Worm (Caenorhabditis elegans) whole organism, early embryonic: ENCODE measurements around the gene wdfy-2.
A peak's percentile ranks its signal among the peaks of the same experiment; 100 is the strongest.

Source experiments
- B0310.2 ChIP-seq: sonication (generic microtip); optimal IDR thresholded peaks from 2 replicates; lab custom pipeline; 2016; ENCODE audit warnings: mild to moderate bottlenecking, missing genetic modification characterization, missing compliant biosample characterization
- F13C5.2 ChIP-seq: sonication (generic microtip); optimal IDR thresholded peaks from 2 replicates; lab custom pipeline; 2017; ENCODE audit warnings: mild to moderate bottlenecking, missing genetic modification characterization, inconsistent platforms, missing compliant biosample characterization
- aly-1 ChIP-seq: sonication (generic microtip); optimal IDR thresholded peaks from 2 replicates; lab custom pipeline; 2016; ENCODE audit warnings: missing genetic modification characterization, missing compliant biosample characterization
- ama-1 ChIP-seq: fragments of 150-350 bp; optimal IDR thresholded peaks from 2 replicates; lab custom pipeline; 2014
- ceh-13 ChIP-seq: fragments of 200-800 bp; sonication (Bioruptor generic); optimal IDR thresholded peaks from 2 replicates; lab custom pipeline; 2018; ENCODE audit warnings: mild to moderate bottlenecking, missing genetic modification characterization, missing compliant biosample characterization
- ceh-36 ChIP-seq: sonication (generic microtip); optimal IDR thresholded peaks from 2 replicates; lab custom pipeline; 2016; ENCODE audit warnings: missing genetic modification characterization, inconsistent platforms, missing compliant biosample characterization
- ets-7 ChIP-seq: sonication (generic microtip); optimal IDR thresholded peaks from 2 replicates; lab custom pipeline; 2016; ENCODE audit warnings: missing genotype, missing genetic modification characterization, missing compliant biosample characterization
- flt-1 ChIP-seq: fragments of 200-800 bp; sonication (Bioruptor generic); IDR thresholded peaks from 2 replicates; pipeline ENCODE4 v1.3.6; 2022; ENCODE audit warnings: missing genetic modification characterization, missing compliant biosample characterization
- hmbx-1 ChIP-seq: sonication (generic microtip); optimal IDR thresholded peaks from 2 replicates; lab custom pipeline; 2016; ENCODE audit warnings: mild to moderate bottlenecking, missing genetic modification characterization, missing compliant biosample characterization
- hmg-4 ChIP-seq: fragments of 200-800 bp; sonication (Bioruptor generic); optimal IDR thresholded peaks from 2 replicates; lab custom pipeline; 2018; ENCODE audit warnings: mild to moderate bottlenecking, missing genetic modification characterization, missing compliant biosample characterization
- hnd-1 ChIP-seq: sonication (generic microtip); optimal IDR thresholded peaks from 2 replicates; lab custom pipeline; 2016; ENCODE audit warnings: missing genetic modification characterization, missing compliant biosample characterization
- pes-1 ChIP-seq: fragments of 200-800 bp; sonication (Bioruptor generic); IDR thresholded peaks from 2 replicates; pipeline ENCODE4 v1.3.6; 2022; ENCODE audit warnings: missing genetic modification reagents, missing genetic modification characterization, missing compliant biosample characterization
- scrt-1 ChIP-seq: fragments of 200-800 bp; sonication (Bioruptor generic); IDR thresholded peaks from 2 replicates; pipeline ENCODE4 v1.3.6; 2022; ENCODE audit warnings: missing genetic modification characterization, missing compliant biosample characterization
- sea-1 ChIP-seq: fragments of 200-800 bp; sonication (Bioruptor generic); conservative IDR thresholded peaks from 2 replicates; pipeline ENCODE4 v1.3.6; 2022; ENCODE audit warnings: missing genetic modification characterization, missing compliant biosample characterization
- tbx-11 ChIP-seq: fragments of 200-800 bp; sonication (Bioruptor generic); IDR thresholded peaks from 2 replicates; pipeline ENCODE4 v1.3.6; 2022; ENCODE audit warnings: missing genetic modification characterization, missing compliant biosample characterization
- tbx-37 ChIP-seq: fragments of 200-800 bp; sonication (Bioruptor generic); conservative IDR thresholded peaks from 2 replicates; pipeline ENCODE4 v1.3.6; 2022; ENCODE audit warnings: missing genetic modification reagents, missing genetic modification characterization, missing compliant biosample characterization
- tra-4 ChIP-seq: sonication (generic microtip); optimal IDR thresholded peaks from 2 replicates; lab custom pipeline; 2017; ENCODE audit warnings: missing genetic modification characterization, missing compliant biosample characterization

The wdfy-2 gene

DNA sequence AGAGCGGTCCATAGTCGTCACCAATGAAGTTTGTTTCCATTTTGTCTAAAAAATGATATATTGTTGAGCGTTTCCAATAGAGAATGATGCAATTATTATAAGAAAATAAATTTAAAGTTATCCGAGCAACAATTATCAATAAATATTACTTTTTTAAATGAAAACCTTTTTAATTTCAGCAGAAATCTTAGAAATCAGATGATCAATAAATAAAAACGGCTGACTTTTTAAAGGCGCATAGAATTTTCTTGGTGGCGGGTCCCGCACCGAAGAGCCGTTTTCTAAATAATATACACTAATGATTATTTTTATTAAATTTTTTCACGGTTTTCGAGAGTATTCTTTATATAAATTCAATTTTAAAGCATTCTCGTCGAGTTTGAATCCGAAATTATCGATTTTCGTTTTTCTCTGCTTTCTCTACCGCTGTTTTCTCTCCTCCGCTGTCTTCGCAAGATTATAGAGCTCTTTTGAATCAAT lies 3.2 kb downstream of the wdfy-2 start, which contains the start of gene rab-39:
rab-39 (minus strand) TSS at position 51 of the 480 bp plus-strand sequence.
- no peak for TF ChIP-seq hmg-4 (GFP tag; lab: Kevin White, UChicago)
- peak; percentile 2 for TF ChIP-seq F13C5.2 (tag; lab: Kevin White, UChicago)
- no peak for TF ChIP-seq aly-1 (tag; lab: Kevin White, UChicago)
- TF ChIP-seq pes-1 (GFP tag; lab: Robert Waterston, UW): no peak

DNA sequence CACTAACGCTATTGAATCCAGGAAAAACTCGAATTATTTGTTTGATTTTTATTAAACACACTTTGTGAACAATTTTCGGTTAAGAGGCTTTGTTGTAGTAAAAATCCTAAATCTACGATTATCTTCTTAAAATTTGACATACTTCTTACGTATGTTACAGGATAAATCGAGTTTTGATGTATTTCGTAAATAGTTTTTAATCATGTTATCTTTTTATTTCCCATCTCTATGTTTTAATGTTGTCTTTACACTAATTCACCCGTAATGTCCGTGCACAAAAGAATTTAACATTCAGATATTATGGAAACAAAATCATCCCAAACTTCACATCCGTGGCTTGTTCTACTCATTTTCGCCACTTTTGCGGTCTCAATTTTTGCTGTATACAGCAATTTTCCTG lies 4.0 kb downstream of the wdfy-2 start, which contains the start of gene egli-1:
egli-1 (plus strand) TSS at position 301 of the 400 bp plus-strand sequence.
- TF ChIP-seq scrt-1: no peak
- TF ChIP-seq aly-1 (tag; lab: Kevin White, UChicago): no peak
- no peak for TF ChIP-seq ama-1 (lab: Kevin White, UChicago)
- TF ChIP-seq ets-7 (tag; lab: Kevin White, UChicago): no peak
- TF ChIP-seq ceh-36: no peak

DNA sequence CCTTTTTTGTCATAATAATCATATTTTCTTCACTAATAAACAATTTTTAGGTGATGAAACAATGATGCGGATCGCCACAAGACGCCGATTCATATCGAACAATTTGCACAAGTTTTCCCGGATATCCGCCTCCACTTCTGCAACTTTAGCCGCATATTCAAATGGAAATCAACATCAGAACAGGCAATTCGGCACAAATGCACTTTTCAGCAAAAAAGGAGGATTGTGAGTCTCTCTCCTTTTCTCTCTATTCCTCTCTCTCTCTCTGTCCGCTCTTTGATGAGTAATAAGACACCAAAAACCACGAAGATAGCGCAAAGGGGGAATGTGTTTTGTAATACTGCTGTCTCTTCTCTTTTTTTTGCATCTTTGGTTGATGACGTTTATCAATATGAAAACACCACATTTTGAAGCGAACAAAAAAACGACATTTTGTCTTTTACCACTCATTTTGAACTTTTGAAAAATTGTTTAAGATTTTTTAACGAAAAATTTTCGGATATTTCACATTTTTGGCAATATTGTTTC lies 5.2 kb downstream of the wdfy-2 start, which contains the start of gene eat-3:
eat-3 (plus strand) TSS at position 51 of the 528 bp plus-strand sequence.
- no peak for TF ChIP-seq flt-1 (GFP tag; lab: Robert Waterston, UW)
- TF ChIP-seq scrt-1: no peak
- TF ChIP-seq aly-1 (tag; lab: Kevin White, UChicago): no peak
- TF ChIP-seq tbx-37 (GFP tag; lab: Robert Waterston, UW): no peak
- TF ChIP-seq tra-4 (tag; lab: Kevin White, UChicago): no peak
- TF ChIP-seq tbx-11 (GFP tag; lab: Robert Waterston, UW): no peak
- TF ChIP-seq ets-7 (tag; lab: Kevin White, UChicago): no peak
- no peak for TF ChIP-seq hmbx-1 (tag; lab: Kevin White, UChicago)
- TF ChIP-seq pes-1 (GFP tag; lab: Robert Waterston, UW): no peak
- no peak for TF ChIP-seq ceh-36
- TF ChIP-seq sea-1 (GFP tag; lab: Robert Waterston, UW): no peak
- no peak for TF ChIP-seq B0310.2 (tag; lab: Kevin White, UChicago)

DNA sequence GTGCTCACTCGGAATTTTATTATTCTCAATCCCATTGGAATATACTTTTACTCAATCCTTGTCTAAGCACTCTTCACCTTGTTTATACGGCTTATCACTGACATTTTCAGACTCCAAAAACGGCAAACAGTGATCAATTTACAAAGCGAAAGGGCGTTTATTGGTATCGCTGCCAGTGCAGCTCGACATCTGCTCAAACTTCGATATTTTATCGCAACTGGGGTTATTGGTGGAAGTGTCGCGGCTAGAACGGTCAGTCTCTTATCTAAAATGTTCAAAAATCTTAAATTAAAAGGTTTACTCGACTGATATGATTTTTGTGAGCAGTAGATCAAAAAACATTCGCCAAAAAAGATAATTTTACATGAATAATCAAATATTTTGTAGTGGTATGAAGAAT lies 5.9 kb downstream of the wdfy-2 start:
- TF ChIP-seq ama-1 (lab: Kevin White, UChicago) (no peak), ets-7 (tag; lab: Kevin White, UChicago) (no peak), ceh-13 (no peak), aly-1 (tag; lab: Kevin White, UChicago) (no peak), pes-1 (GFP tag; lab: Robert Waterston, UW) (no peak), ceh-36 (no peak), tra-4 (tag; lab: Kevin White, UChicago) (no peak)

DNA sequence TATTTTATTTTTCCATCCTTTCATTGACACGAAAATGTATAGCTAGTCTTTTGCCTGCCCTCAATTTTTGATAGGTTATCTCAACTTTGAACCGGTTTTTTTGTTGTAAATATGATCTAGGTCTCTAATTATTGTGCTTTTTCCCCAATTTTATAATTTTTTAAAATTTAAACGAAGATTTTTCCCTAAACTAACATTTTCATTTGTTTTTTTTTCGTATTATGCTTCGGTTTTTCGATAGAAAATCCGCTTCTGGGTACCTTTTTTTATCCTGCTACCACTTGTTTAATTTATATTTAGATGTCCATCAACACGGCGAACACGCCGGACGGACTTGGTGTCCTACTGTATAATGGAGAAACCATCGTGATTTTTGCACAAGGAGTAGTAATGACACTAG lies 9.8 kb downstream of the wdfy-2 start, which contains the start of gene wbp-2:
wbp-2 (plus strand) TSS at position 301 of the 400 bp plus-strand sequence.
- TF ChIP-seq hmg-4 (GFP tag; lab: Kevin White, UChicago) (no peak), hmbx-1 (tag; lab: Kevin White, UChicago) (no peak), ama-1 (lab: Kevin White, UChicago) (no peak), tbx-37 (GFP tag; lab: Robert Waterston, UW) (no peak), flt-1 (GFP tag; lab: Robert Waterston, UW) (no peak), F13C5.2 (tag; lab: Kevin White, UChicago) (no peak), tbx-11 (GFP tag; lab: Robert Waterston, UW) (no peak), tra-4 (tag; lab: Kevin White, UChicago) (no peak), ceh-36 (no peak), pes-1 (GFP tag; lab: Robert Waterston, UW) (no peak), B0310.2 (tag; lab: Kevin White, UChicago) (no peak), hnd-1 (no peak), ceh-13 (no peak), aly-1 (tag; lab: Kevin White, UChicago) (no peak), scrt-1 (no peak), ets-7 (tag; lab: Kevin White, UChicago) (no peak), sea-1 (GFP tag; lab: Robert Waterston, UW) (no peak)

DNA sequence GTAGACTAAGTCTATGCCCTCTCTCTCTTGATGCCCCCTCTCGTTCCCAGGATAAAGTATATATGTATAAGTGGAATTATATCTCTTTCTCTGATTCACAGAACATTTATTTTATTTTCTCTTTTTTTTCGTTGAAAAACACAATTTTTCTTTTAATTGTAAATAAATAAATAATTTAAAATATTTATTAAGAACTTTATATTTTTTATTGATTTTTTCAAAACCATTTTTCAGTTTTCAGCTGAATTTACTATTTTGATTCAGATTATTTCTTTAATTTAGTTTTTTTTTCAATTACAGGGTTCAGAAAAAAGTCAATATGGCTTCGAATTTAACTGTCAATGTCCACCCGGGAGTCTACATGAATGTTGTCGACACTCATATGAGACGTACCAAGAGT lies 11.7 kb downstream of the wdfy-2 start, which contains the start of gene eif-3.F:
eif-3.F (plus strand) TSS at position 301 of the 400 bp plus-strand sequence.
- TF ChIP-seq F13C5.2 (tag; lab: Kevin White, UChicago) (no peak), hmg-4 (GFP tag; lab: Kevin White, UChicago) (no peak), ets-7 (tag; lab: Kevin White, UChicago) (no peak), tbx-37 (GFP tag; lab: Robert Waterston, UW) (no peak), tbx-11 (GFP tag; lab: Robert Waterston, UW) (no peak), sea-1 (GFP tag; lab: Robert Waterston, UW) (no peak), hmbx-1 (tag; lab: Kevin White, UChicago) (no peak), ama-1 (lab: Kevin White, UChicago) (no peak), hnd-1 (no peak), ceh-13 (no peak), pes-1 (GFP tag; lab: Robert Waterston, UW) (no peak), flt-1 (GFP tag; lab: Robert Waterston, UW) (no peak), ceh-36 (no peak)

DNA sequence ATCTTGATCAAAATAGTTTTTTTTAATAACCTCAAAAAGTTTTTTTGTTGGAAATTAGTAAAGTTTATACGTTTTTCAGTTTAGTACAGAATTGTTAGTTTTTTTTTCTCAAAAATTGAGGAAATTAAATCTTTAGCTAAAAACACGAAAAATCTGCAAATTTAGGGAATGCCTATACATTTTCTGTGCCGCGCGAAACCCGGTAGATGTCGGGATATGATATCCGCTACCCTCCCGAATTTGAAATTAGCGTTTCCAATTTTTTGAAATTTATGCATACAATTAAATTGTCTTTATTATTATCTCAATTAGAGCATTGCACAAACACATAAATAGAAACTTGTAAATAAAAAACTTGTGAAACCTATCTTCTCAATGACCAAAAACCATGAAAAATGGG lies 13.4 kb downstream of the wdfy-2 start:
- TF ChIP-seq tra-4 (tag; lab: Kevin White, UChicago): no peak
- TF ChIP-seq tbx-11 (GFP tag; lab: Robert Waterston, UW): no peak
- TF ChIP-seq tbx-37 (GFP tag; lab: Robert Waterston, UW): no peak

DNA sequence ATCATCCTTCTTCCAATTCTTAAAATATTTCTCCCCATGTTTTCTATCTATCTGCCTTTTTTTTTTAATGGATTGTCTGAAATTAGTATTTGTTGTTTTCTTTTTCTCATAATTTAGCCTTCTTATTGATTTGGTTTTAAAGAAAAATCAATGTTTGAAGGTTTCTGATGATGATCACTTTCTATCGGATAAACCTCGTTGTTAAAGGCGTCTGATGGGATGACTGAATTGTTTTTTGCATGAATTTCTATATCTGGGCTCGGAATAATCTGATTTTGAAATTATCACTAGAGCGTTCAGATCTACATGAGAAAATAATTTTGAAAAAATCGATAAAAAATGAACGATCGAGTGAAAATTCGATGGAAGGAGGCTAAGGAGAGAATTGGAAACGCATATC lies 14.0 kb downstream of the wdfy-2 start, which contains the start of gene scp-1:
scp-1 (plus strand) TSS at position 301 of the 400 bp plus-strand sequence.
- TF ChIP-seq sea-1 (GFP tag; lab: Robert Waterston, UW) (no peak), ceh-36 (no peak), pes-1 (GFP tag; lab: Robert Waterston, UW) (no peak), aly-1 (tag; lab: Kevin White, UChicago) (no peak), flt-1 (GFP tag; lab: Robert Waterston, UW) (no peak), hmg-4 (GFP tag; lab: Kevin White, UChicago) (no peak), tra-4 (tag; lab: Kevin White, UChicago) (no peak), scrt-1 (no peak), F13C5.2 (tag; lab: Kevin White, UChicago) (no peak)
